Worm (Caenorhabditis elegans) whole organism, late embryonic: Measurements from ENCODE around the gene srbc-38.
"Not testable (repeated sequence)": the region's sequence is repeated elsewhere in the genome, so short reads cannot be mapped to it uniquely, and the experiment has no call there.

ENCODE experiments used
- C08G9.2 ChIP-seq: sonication (generic microtip); optimal IDR thresholded peaks from 2 replicates; lab custom pipeline; 2016; ENCODE audit warnings: mild to moderate bottlenecking, missing genetic modification characterization, moderate library complexity, missing compliant biosample characterization
- F13H6.1 ChIP-seq: sonication (generic microtip); optimal IDR thresholded peaks from 2 replicates; lab custom pipeline; 2016; ENCODE audit warnings: missing genetic modification characterization, missing compliant biosample characterization
- K09A11.1 ChIP-seq: sonication (generic microtip); optimal IDR thresholded peaks from 2 replicates; lab custom pipeline; 2017; ENCODE audit warnings: antibody characterized with exemption, mild to moderate bottlenecking, missing genetic modification characterization, missing compliant biosample characterization; ENCODE audit not compliant: insufficient read depth
- ama-1 ChIP-seq: fragments of 150-350 bp; optimal IDR thresholded peaks from 2 replicates; lab custom pipeline; 2014
- ceh-14 ChIP-seq: sonication (generic microtip); optimal IDR thresholded peaks from 2 replicates; lab custom pipeline; 2016; ENCODE audit warnings: missing genotype, missing genetic modification characterization, missing compliant biosample characterization
- ceh-19 ChIP-seq: fragments of 200-800 bp; sonication (Bioruptor generic); optimal IDR thresholded peaks from 2 replicates; lab custom pipeline; 2018; ENCODE audit warnings: mild to moderate bottlenecking, missing genetic modification characterization, missing compliant biosample characterization
- ceh-24 ChIP-seq: sonication (generic microtip); optimal IDR thresholded peaks from 2 replicates; lab custom pipeline; 2016; ENCODE audit warnings: mild to moderate bottlenecking, missing genetic modification characterization, missing compliant biosample characterization
- ceh-30 ChIP-seq: fragments of 150-350 bp; optimal IDR thresholded peaks from 2 replicates; lab custom pipeline; 2014; ENCODE audit warnings: missing biosample characterization, missing genetic modification characterization
- ceh-31 ChIP-seq: sonication (generic microtip); optimal IDR thresholded peaks from 2 replicates; lab custom pipeline; 2016; ENCODE audit warnings: missing genetic modification characterization, missing compliant biosample characterization
- ceh-34 ChIP-seq: sonication (generic microtip); optimal IDR thresholded peaks from 2 replicates; lab custom pipeline; 2016; ENCODE audit warnings: mild to moderate bottlenecking, missing genetic modification characterization, missing compliant biosample characterization
- ceh-6 ChIP-seq: fragments of 200-800 bp; sonication (Bioruptor generic); optimal IDR thresholded peaks from 2 replicates; lab custom pipeline; 2018; ENCODE audit warnings: mild to moderate bottlenecking, missing genetic modification characterization, missing compliant biosample characterization
- elt-4 ChIP-seq: sonication (generic microtip); optimal IDR thresholded peaks from 2 replicates; lab custom pipeline; 2016; ENCODE audit warnings: missing genetic modification characterization, missing compliant biosample characterization
- fax-1 ChIP-seq: sonication (generic microtip); optimal IDR thresholded peaks from 2 replicates; lab custom pipeline; 2016; ENCODE audit warnings: missing genotype, missing genetic modification characterization, missing compliant biosample characterization
- fkh-10 ChIP-seq: fragments of 150-350 bp; optimal IDR thresholded peaks from 2 replicates; lab custom pipeline; 2014; ENCODE audit warnings: missing biosample characterization, missing genetic modification reagents, missing genetic modification characterization
- fkh-6 ChIP-seq: sonication (generic microtip); optimal IDR thresholded peaks from 2 replicates; lab custom pipeline; 2016; ENCODE audit warnings: missing genetic modification characterization, missing compliant biosample characterization
- hlh-13 ChIP-seq: fragments of 200-800 bp; sonication (Bioruptor generic); optimal IDR thresholded peaks from 2 replicates; lab custom pipeline; 2018; ENCODE audit warnings: mild to moderate bottlenecking, missing genetic modification characterization, missing compliant biosample characterization
- hlh-30 ChIP-seq: sonication (generic microtip); optimal IDR thresholded peaks from 2 replicates; lab custom pipeline; 2017; ENCODE audit warnings: antibody characterized with exemption, missing genetic modification characterization, missing compliant biosample characterization; ENCODE audit not compliant: insufficient read depth
- lim-6 ChIP-seq: sonication (generic microtip); optimal IDR thresholded peaks from 2 replicates; lab custom pipeline; 2016; ENCODE audit warnings: missing genetic modification characterization, missing compliant biosample characterization
- lin-11 ChIP-seq: fragments of 200-800 bp; sonication (Bioruptor generic); optimal IDR thresholded peaks from 2 replicates; lab custom pipeline; 2018; ENCODE audit warnings: mild to moderate bottlenecking, missing genetic modification characterization, missing compliant biosample characterization
- mec-3 ChIP-seq: sonication (generic microtip); optimal IDR thresholded peaks from 2 replicates; lab custom pipeline; 2016; ENCODE audit warnings: borderline replicate concordance, missing genetic modification characterization, missing compliant biosample characterization
- odd-2 ChIP-seq: sonication (generic microtip); optimal IDR thresholded peaks from 2 replicates; lab custom pipeline; 2017; ENCODE audit warnings: antibody characterized with exemption, mild to moderate bottlenecking, missing genetic modification characterization, missing compliant biosample characterization
- pag-3 ChIP-seq: sonication (generic microtip); optimal IDR thresholded peaks from 2 replicates; lab custom pipeline; 2016; ENCODE audit warnings: missing compliant biosample characterization, missing genetic modification characterization, borderline replicate concordance
- pha-2 ChIP-seq: sonication (generic microtip); optimal IDR thresholded peaks from 2 replicates; lab custom pipeline; 2017; ENCODE audit warnings: mild to moderate bottlenecking, missing genetic modification characterization, missing compliant biosample characterization
- pha-4 ChIP-seq: fragments of 150-350 bp; optimal IDR thresholded peaks from 2 replicates; lab custom pipeline; 2018; ENCODE audit warnings: missing biosample characterization, missing genetic modification reagents, missing genetic modification characterization
- pros-1 ChIP-seq: fragments of 150-350 bp; optimal IDR thresholded peaks from 2 replicates; lab custom pipeline; 2014; ENCODE audit warnings: missing biosample characterization, missing genetic modification reagents, missing genetic modification characterization
- rnt-1 ChIP-seq: sonication (generic microtip); optimal IDR thresholded peaks from 2 replicates; lab custom pipeline; 2016; ENCODE audit warnings: missing genetic modification characterization, missing compliant biosample characterization
- sdc-2 ChIP-seq: sonication (generic microtip); optimal IDR thresholded peaks from 2 replicates; lab custom pipeline; 2016; ENCODE audit warnings: missing genotype, missing genetic modification characterization, missing compliant biosample characterization
- sox-4 ChIP-seq: sonication (generic microtip); optimal IDR thresholded peaks from 2 replicates; lab custom pipeline; 2017; ENCODE audit warnings: mild to moderate bottlenecking, missing genetic modification characterization, inconsistent platforms, missing compliant biosample characterization
- tbx-2 ChIP-seq: sonication (generic microtip); optimal IDR thresholded peaks from 2 replicates; lab custom pipeline; 2016; ENCODE audit warnings: missing genetic modification characterization, missing compliant biosample characterization
- tbx-7 ChIP-seq: sonication (generic microtip); optimal IDR thresholded peaks from 2 replicates; lab custom pipeline; 2016; ENCODE audit warnings: missing genotype, missing genetic modification characterization, missing compliant biosample characterization
- ttx-3 ChIP-seq: sonication (generic microtip); optimal IDR thresholded peaks from 2 replicates; lab custom pipeline; 2016; ENCODE audit warnings: missing genetic modification reagents, missing genetic modification characterization, missing compliant biosample characterization
- unc-3 ChIP-seq, 2 experiments: fragments of 200-800 bp in 1 of 2; sonication (Bioruptor generic) in 1 of 2; sonication (generic microtip) in 1 of 2; conservative IDR thresholded peaks in 1 of 2; optimal IDR thresholded peaks in 1 of 2; 2 replicates each; pipeline versions ENCODE4 v1.3.6 to Lab custom; 2016 to 2022; ENCODE audit warnings: missing compliant biosample characterization in 2 of 2, missing genetic modification characterization in 2 of 2, missing genetic modification reagents in 1 of 2
- ztf-16 ChIP-seq: sonication (generic microtip); optimal IDR thresholded peaks from 2 replicates; lab custom pipeline; 2017; ENCODE audit warnings: missing genetic modification characterization, missing compliant biosample characterization

srbc-38 gene

DNA sequence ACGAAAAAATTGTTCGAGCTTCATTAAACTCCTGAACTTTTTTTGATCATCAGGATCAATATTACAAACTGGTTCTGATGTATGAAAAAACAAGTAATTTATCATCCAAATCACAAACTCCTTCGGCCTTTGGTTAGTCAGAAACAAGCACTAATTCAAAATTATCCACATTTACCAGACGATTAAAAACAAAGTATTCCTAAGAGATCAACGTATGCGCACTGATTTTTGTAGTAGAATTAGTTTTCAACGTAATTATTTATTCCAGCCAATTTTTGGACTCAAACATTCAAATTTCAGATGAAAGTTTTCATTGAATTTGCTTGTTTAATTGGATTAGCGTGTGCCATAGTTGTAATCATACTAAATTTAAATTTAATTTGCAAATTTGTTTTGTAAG lies at the start of gene srbc-38:
Gene srbc-38 (plus strand): TSS at position 301 of the 400 bp plus-strand sequence.
- TF ChIP-seq fkh-6 (tag; lab: Kevin White, UChicago) (no peak), fkh-10 (GFP tag; lab: Kevin White, UChicago) (no peak), ceh-31 (tag; lab: Kevin White, UChicago) (no peak), ztf-16 (no peak), F13H6.1 (tag; lab: Kevin White, UChicago) (no peak), C08G9.2 (tag; lab: Kevin White, UChicago) (no peak), ceh-14 (tag; lab: Kevin White, UChicago) (no peak), tbx-2 (tag; lab: Kevin White, UChicago) (no peak), odd-2 (tag; lab: Kevin White, UChicago) (no peak), ttx-3 (no peak), ama-1 (lab: Kevin White, UChicago) (no peak), tbx-7 (tag; lab: Kevin White, UChicago) (no peak), lin-11 (tag; lab: Kevin White, UChicago) (no peak), lim-6 (tag; lab: Kevin White, UChicago) (no peak), sox-4 (no peak), fax-1 (tag; lab: Kevin White, UChicago) (no peak), sdc-2 (tag; lab: Kevin White, UChicago) (no peak), K09A11.1 (tag; lab: Kevin White, UChicago) (no peak), elt-4 (tag; lab: Kevin White, UChicago) (no peak)

DNA sequence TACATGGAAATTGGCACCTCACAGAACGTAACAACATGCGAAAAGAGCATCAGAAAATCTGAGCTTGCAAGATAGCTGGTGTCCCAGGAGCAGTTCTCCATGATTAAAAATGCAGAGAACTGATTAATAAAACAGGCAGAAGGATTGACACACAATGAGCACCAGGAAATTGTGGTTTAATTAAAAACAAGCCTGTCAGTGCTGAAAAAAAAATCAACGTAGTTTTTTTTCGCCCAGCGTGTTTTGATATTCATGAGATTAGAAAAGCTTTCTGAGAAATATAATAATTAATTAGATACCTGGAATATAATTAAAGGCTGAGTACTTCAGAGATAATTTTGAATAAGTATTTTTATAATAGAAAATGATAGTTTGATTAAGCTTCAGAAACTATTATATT lies 49.3 kb upstream of the srbc-38 start, which contains the start of gene srh-246:
Gene srh-246 (minus strand): TSS at position 101 of the 400 bp plus-strand sequence.
- TF ChIP-seq hlh-30: no peak
- TF ChIP-seq pha-2 (tag; lab: Kevin White, UChicago): no peak
- no peak for TF ChIP-seq ceh-30 (tag; lab: Kevin White, UChicago)
- no peak for TF ChIP-seq ceh-14 (tag; lab: Kevin White, UChicago)
- TF ChIP-seq ceh-24: no peak
- no peak for TF ChIP-seq tbx-7 (tag; lab: Kevin White, UChicago)

DNA sequence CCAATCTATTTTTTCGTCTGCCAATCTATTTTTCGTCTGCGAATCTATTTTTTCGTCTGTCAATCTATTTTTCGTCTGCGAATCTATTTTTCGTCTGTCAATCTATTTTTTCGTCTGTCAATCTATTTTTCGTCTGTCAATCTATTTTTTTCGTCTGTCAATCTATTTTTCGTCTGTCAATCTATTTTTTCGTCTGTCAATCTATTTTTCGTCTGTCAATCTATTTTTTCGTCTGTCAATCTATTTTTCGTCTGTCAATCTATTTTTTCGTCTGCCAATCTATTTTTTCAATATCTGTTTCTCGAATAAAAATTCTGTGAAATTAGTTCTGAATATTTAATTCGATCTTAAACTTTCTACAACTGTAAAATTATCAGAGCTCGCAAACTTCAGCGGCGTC lies 48.9 kb upstream of the srbc-38 start:
- 0 out of 2 replicates have a peak, but pooled peaks have one; percentile 49 for TF ChIP-seq unc-3 (GFP tag; conservative IDR thresholded peaks at IDR 0.05; lab: Robert Waterston, UW)
- not testable (repeated sequence) for TF ChIP-seq unc-3 (tag; optimal IDR thresholded peaks at IDR 0.05; lab: Kevin White, UChicago)

DNA sequence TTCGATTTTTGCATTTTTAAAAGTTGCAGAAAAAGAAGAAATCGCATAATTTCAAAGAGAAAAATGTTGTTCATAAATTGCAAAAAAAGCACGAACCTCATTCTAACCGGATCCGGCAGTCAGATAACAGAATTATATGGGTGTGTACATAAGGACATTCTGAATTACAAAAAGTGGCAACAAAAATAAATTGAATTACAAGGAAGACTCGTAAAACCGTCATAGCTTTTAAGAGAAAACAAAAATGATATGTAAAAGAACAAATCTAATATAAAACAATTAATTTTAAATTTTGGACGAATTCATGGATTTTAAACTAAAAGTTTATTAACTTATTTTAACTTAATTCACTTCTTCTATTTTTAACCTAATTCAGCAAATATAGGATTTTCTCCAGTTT lies 46.8 kb upstream of the srbc-38 start, which contains the start of gene F31F4.17:
Gene F31F4.17 (minus strand): TSS at position 101 of the 400 bp plus-strand sequence.
- no peak for TF ChIP-seq pha-4 (tag; lab: Kevin White, UChicago)
- TF ChIP-seq hlh-13 (GFP tag; lab: Kevin White, UChicago): no peak
- TF ChIP-seq mec-3 (tag; lab: Kevin White, UChicago): no peak
- TF ChIP-seq ceh-24: no peak
- no peak for TF ChIP-seq elt-4 (tag; lab: Kevin White, UChicago)
- no peak for TF ChIP-seq rnt-1 (tag; lab: Kevin White, UChicago)
- no peak for TF ChIP-seq F13H6.1 (tag; lab: Kevin White, UChicago)
- TF ChIP-seq hlh-30: no peak
- no peak for TF ChIP-seq fax-1 (tag; lab: Kevin White, UChicago)
- no peak for TF ChIP-seq pag-3
- TF ChIP-seq ceh-6: no peak
- no peak for TF ChIP-seq ceh-19 (GFP tag; lab: Kevin White, UChicago)
- TF ChIP-seq ceh-34 (tag; lab: Kevin White, UChicago): no peak
- TF ChIP-seq odd-2 (tag; lab: Kevin White, UChicago): no peak

DNA sequence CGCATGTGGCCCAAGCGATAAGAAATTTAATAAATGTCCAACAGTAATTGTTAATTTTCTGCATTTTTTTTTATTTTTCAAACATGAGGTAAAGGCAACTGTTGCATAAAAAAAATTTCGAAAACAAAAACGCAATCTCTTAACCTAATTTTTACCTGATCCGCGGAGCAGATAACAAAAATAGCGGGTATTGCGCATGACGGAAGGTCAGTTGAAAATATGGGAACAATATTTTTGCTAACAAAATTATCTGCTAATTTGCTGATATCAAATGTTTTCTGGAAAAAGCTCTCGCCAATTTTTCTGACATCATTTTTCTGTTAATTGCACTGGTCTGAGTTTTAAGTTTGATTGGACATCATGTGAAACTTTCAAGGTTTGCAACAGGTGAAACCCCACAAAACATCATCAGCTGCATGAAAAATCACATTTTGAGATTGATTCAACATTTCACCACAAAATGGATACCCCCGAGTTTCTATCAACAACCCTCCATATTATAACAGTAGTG lies 42.6 kb upstream of the srbc-38 start, which contains the start of the genes F31F4.11 and srh-266:
Gene F31F4.11 (minus strand): TSS at position 101 of the 511 bp plus-strand sequence.
Gene srh-266 (plus strand): TSS at position 461 of the 511 bp plus-strand sequence.
- no peak for TF ChIP-seq pros-1 (tag; lab: Kevin White, UChicago)
- no peak for TF ChIP-seq fkh-10 (GFP tag; lab: Kevin White, UChicago)
- no peak for TF ChIP-seq hlh-13 (GFP tag; lab: Kevin White, UChicago)
